Fruit fly (Drosophila melanogaster) Kc167 (cell line): ENCODE results near the gene squ.

ENCODE experiments used
- insv ChIP-seq: fragments of >200 bp; optimal IDR thresholded peaks from 3 replicates; lab custom pipeline; 2018; ENCODE audit warnings: missing external identifiers
- psq ChIP-seq: fragments of >200 bp; optimal IDR thresholded peaks from 2 replicates; lab custom pipeline; 2017; ENCODE audit warnings: missing external identifiers
- ttk ChIP-seq: sonication (Bioruptor generic); optimal IDR thresholded peaks from 2 replicates; lab custom pipeline; 2017; ENCODE audit warnings: missing external identifiers

DNA sequence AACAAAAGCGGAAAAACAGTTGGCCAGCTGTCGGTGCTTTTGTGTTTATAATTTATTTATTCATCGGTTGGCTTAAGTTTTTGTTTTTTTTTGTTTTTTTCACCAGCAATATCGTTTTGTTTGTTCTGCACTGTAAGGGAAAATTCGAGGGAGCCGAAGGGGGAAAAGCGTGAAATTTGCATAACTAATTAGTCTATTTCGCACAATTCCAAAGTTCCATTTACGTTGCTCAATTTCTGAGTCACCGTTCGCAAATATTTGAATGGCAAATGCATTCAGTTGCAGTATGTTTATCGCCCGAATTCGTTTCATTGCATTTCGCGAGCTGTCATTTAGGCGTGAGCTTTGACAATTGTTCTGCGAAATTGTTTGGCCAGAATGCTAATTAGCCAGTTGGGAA lies 26.3 kb upstream of the squ start:
- TF ChIP-seq insv (no peak), ttk (no peak), psq (no peak)
